Fruit fly (Drosophila melanogaster) whole organism, embryonic: ENCODE results near the gene cold.

Experiments used
- Ada2b ChIP-seq: fragments of 200-800 bp; sonication (Bioruptor generic); IDR thresholded peaks from 2 replicates; pipeline ENCODE4 v1.3.6; 2022; ENCODE audit warnings: missing biosample characterization, missing genetic modification characterization
- CG10147 ChIP-seq: fragments of 200-800 bp; sonication (Bioruptor generic); optimal IDR thresholded peaks from 2 replicates; lab custom pipeline; 2019; ENCODE audit warnings: missing biosample characterization, mild to moderate bottlenecking, missing genetic modification characterization, moderate library complexity
- CG9727 ChIP-seq: fragments of 200-800 bp; sonication (Bioruptor generic); optimal IDR thresholded peaks from 3 replicates; lab custom pipeline; 2017; ENCODE audit warnings: missing biosample characterization, mild to moderate bottlenecking, missing genetic modification characterization
- Dfd ChIP-seq, 2 experiments: fragments of >200 bp; optimal IDR thresholded peaks; 2 replicates each; lab custom pipeline; 2017; ENCODE audit warnings: missing biosample characterization in 2 of 2, missing genetic modification characterization in 2 of 2
- HLHmδ ChIP-seq: fragments of 200-800 bp; sonication (Bioruptor generic); optimal IDR thresholded peaks from 2 replicates; lab custom pipeline; 2018; ENCODE audit warnings: missing biosample characterization, mild to moderate bottlenecking, missing genetic modification characterization, moderate library complexity
- HmgZ ChIP-seq: fragments of 200-800 bp; sonication (Bioruptor generic); optimal IDR thresholded peaks from 2 replicates; lab custom pipeline; 2018; ENCODE audit warnings: missing biosample characterization, mild to moderate bottlenecking, missing genetic modification characterization
- Side ChIP-seq: fragments of 200-800 bp; sonication (Bioruptor generic); optimal IDR thresholded peaks from 2 replicates; lab custom pipeline; 2016; ENCODE audit warnings: missing biosample characterization, missing genetic modification characterization
- Six4 ChIP-seq: fragments of 200-800 bp; sonication (Bioruptor generic); optimal IDR thresholded peaks from 2 replicates; lab custom pipeline; 2016; ENCODE audit warnings: missing biosample characterization, missing genetic modification characterization
- corto ChIP-seq: fragments of 200-800 bp; sonication (Bioruptor generic); optimal IDR thresholded peaks from 2 replicates; lab custom pipeline; 2016; ENCODE audit warnings: missing biosample characterization, mild to moderate bottlenecking, missing genetic modification characterization, moderate library complexity
- lbe ChIP-seq: fragments of 200-800 bp; sonication (Bioruptor generic); optimal IDR thresholded peaks from 2 replicates; lab custom pipeline; 2016; ENCODE audit warnings: missing biosample characterization, mild to moderate bottlenecking, missing genetic modification characterization

The cold gene

dm6 chr2L:623210-623873, 49.3 kb downstream of the cold start:
- TF ChIP-seq corto (peak; percentile 49), lbe (GFP tag; lab: Kevin White, UChicago) (peak; percentile 21), HLHmδ (no peak)

- TF ChIP-seq Six4 (GFP tag; lab: Kevin White, UChicago), result no peak
- TF ChIP-seq HmgZ (tag; lab: Kevin White, UChicago), result no peak
- TF ChIP-seq Side, result no peak
- no peak for TF ChIP-seq Dfd (GFP tag; optimal IDR thresholded peaks at IDR 0.05; lab: Kevin White, UChicago)
- TF ChIP-seq CG10147 (GFP tag; lab: Kevin White, UChicago), result no peak
- TF ChIP-seq CG9727 (GFP tag; lab: Kevin White, UChicago), result no peak
- TF ChIP-seq Ada2b, result no peak
Measured at dm6 chr2L:624317-624716, 50.2 kb downstream of the cold start, which contains the start of gene lectin-21Ca. TSS of gene lectin-21Ca (plus strand) at chr2L:624617.
